Fruit fly (Drosophila melanogaster): ENCODE data around the gene MED31.

The MED31 gene

DNA sequence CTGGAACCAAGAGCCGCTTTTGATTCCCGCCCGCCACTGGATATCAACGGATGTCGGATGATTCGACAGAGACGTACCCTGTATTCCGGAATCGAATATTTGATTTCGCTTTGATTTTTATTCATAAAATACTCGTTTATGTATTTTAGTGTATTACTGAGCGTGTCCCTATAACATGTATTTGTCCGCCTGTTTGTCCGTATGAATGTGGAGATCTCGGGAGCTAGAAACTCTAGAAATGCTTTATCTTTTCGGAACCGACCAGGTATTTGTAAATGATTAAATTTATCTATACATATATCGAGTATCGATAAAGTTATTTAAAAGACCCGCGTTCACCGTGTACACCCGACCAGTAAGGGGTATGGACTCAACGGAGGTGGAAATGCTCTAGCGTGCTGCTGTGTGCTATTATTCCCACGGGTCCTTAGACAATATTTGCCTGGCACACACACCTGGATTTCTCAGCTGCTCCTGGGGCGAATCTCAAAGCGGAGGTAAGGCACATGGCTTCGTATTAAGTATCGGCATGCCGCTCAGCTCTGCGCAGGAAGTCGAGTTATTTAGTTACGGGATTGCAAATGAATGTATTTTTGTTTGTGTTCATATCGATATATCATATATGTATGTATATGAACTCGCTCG is 39.8 kb upstream of the MED31 start (continued):
- no peak for TF ChIP-seq CG14965 (GFP tag; optimal IDR thresholded peaks at IDR 0.05; ENCODE audit: borderline replicate concordance)
- no peak for TF ChIP-seq PHDP (tag; optimal IDR thresholded peaks at IDR 0.05)
- TF ChIP-seq Deaf1 (tag; optimal IDR thresholded peaks at IDR 0.05) = no peak
- peak; percentile 43 for TF ChIP-seq zen (tag; optimal IDR thresholded peaks at IDR 0.05)
- no peak for TF ChIP-seq Atf6 (GFP tag; IDR thresholded peaks at IDR 0.05)
- no peak for TF ChIP-seq CG6813 (GFP tag; optimal IDR thresholded peaks at IDR 0.05)
- TF ChIP-seq zfh1 (GFP tag; IDR thresholded peaks at IDR 0.05) = no peak
- TF ChIP-seq NK7.1 (GFP tag; optimal IDR thresholded peaks at IDR 0.05) = no peak
- TF ChIP-seq cad (GFP tag; optimal IDR thresholded peaks at IDR 0.05) = no peak
- TF ChIP-seq dmrt11E (tag; optimal IDR thresholded peaks at IDR 0.05) = peak; percentile 41
- no peak for TF ChIP-seq CG17385 (GFP tag; optimal IDR thresholded peaks at IDR 0.05)
- no peak for TF ChIP-seq peb (GFP tag; IDR thresholded peaks at IDR 0.05)
- no peak for TF ChIP-seq ERR (GFP tag; optimal IDR thresholded peaks at IDR 0.05)
- TF ChIP-seq CG7271 (tag; optimal IDR thresholded peaks at IDR 0.05) = no peak
- no peak for TF ChIP-seq p53 (GFP tag; optimal IDR thresholded peaks at IDR 0.05)
- TF ChIP-seq CG5245 (GFP tag; optimal IDR thresholded peaks at IDR 0.05) = no peak
- no peak for TF ChIP-seq CG13894 (tag; optimal IDR thresholded peaks at IDR 0.05)
- TF ChIP-seq stwl (tag; optimal IDR thresholded peaks at IDR 0.05) = no peak
- TF ChIP-seq CG10959 (GFP tag; IDR thresholded peaks at IDR 0.05) = no peak
- TF ChIP-seq ro (GFP tag; IDR thresholded peaks at IDR 0.05) = no peak
- no peak for TF ChIP-seq CG11398 (GFP tag; optimal IDR thresholded peaks at IDR 0.05)
- peak; percentile 82 for TF ChIP-seq ac (GFP tag; optimal IDR thresholded peaks at IDR 0.05)
- TF ChIP-seq CG4707 (GFP tag; optimal IDR thresholded peaks at IDR 0.05) = no peak
- TF ChIP-seq sr (GFP tag; IDR thresholded peaks at IDR 0.05) = no peak
- TF ChIP-seq fd3F (GFP tag; optimal IDR thresholded peaks at IDR 0.05) = no peak
- TF ChIP-seq cas (GFP tag; IDR thresholded peaks at IDR 0.05) = no peak
- no peak for TF ChIP-seq Vsx1 (GFP tag; optimal IDR thresholded peaks at IDR 0.05)
- peak; percentile 16 for TF ChIP-seq Meics (GFP tag; optimal IDR thresholded peaks at IDR 0.05)
- TF ChIP-seq Dfd (GFP tag; optimal IDR thresholded peaks at IDR 0.05) = no peak
- TF ChIP-seq insv (GFP tag; optimal IDR thresholded peaks at IDR 0.05) = no peak
- peak; percentile 52 for TF ChIP-seq Ets65A (GFP tag)
- no peak for TF ChIP-seq tap (tag; optimal IDR thresholded peaks at IDR 0.05)
- peak; percentile 6 for TF ChIP-seq CG16815 (GFP tag; optimal IDR thresholded peaks at IDR 0.05)
- no peak for TF ChIP-seq CG6254 (GFP tag; optimal IDR thresholded peaks at IDR 0.05)
- TF ChIP-seq CG4360 (GFP tag; IDR thresholded peaks at IDR 0.05) = no peak
- no peak for TF ChIP-seq CG3065 (GFP tag; optimal IDR thresholded peaks at IDR 0.05)
- TF ChIP-seq Hr39 (optimal IDR thresholded peaks at IDR 0.05) = no peak
- peak; percentile 22 for TF ChIP-seq lab (GFP tag; optimal IDR thresholded peaks at IDR 0.05)
- TF ChIP-seq sens (GFP tag) = peak; percentile 78
- TF ChIP-seq danr (GFP tag; IDR thresholded peaks at IDR 0.05) = no peak
- no peak for TF ChIP-seq CTCF (GFP tag; optimal IDR thresholded peaks at IDR 0.05)
- TF ChIP-seq hth (optimal IDR thresholded peaks at IDR 0.05) = no peak
- TF ChIP-seq CG31441 (GFP tag; IDR thresholded peaks at IDR 0.05) = no peak
- no peak for TF ChIP-seq kay (GFP tag; optimal IDR thresholded peaks at IDR 0.05)
- no peak for TF ChIP-seq Antp (GFP tag; optimal IDR thresholded peaks at IDR 0.05)
- no peak for TF ChIP-seq CG3163 (GFP tag; optimal IDR thresholded peaks at IDR 0.05)
- TF ChIP-seq tll (GFP tag; optimal IDR thresholded peaks at IDR 0.05) = peak in 1 of 2 experiments; percentile 15
- TF ChIP-seq CG17802 (tag; optimal IDR thresholded peaks at IDR 0.05) = no peak
- no peak for TF ChIP-seq Sox102F (GFP tag; optimal IDR thresholded peaks at IDR 0.05)
- TF ChIP-seq CG17186 (GFP tag; optimal IDR thresholded peaks at IDR 0.05) = no peak
- no peak for TF ChIP-seq nom (GFP tag; optimal IDR thresholded peaks at IDR 0.05)
- TF ChIP-seq Drgx (GFP tag; IDR thresholded peaks at IDR 0.05) = no peak
